Worm (Caenorhabditis elegans) whole organism, L2 larva: ENCODE measurements around the gene Y19D10B.8.
"Not testable (repeated sequence)": the region's sequence is repeated elsewhere in the genome, so short reads cannot be mapped to it uniquely, and the experiment has no call there.

ENCODE experiments used
- C34F6.9 ChIP-seq: fragments of 150-350 bp; optimal IDR thresholded peaks from 2 replicates; lab custom pipeline; 2014; ENCODE audit warnings: missing biosample characterization, missing genetic modification characterization
- R02D3.7 ChIP-seq: fragments of 150-350 bp; optimal IDR thresholded peaks from 2 replicates; lab custom pipeline; 2014; ENCODE audit warnings: missing biosample characterization, missing genetic modification characterization
- alr-1 ChIP-seq: fragments of 150-350 bp; optimal IDR thresholded peaks from 2 replicates; lab custom pipeline; 2014; ENCODE audit warnings: missing biosample characterization, missing genetic modification characterization
- aly-2 ChIP-seq: fragments of 150-350 bp; optimal IDR thresholded peaks from 2 replicates; lab custom pipeline; 2014; ENCODE audit warnings: missing biosample characterization, missing genetic modification characterization
- ama-1 ChIP-seq: fragments of 150-350 bp; optimal IDR thresholded peaks from 2 replicates; lab custom pipeline; 2018; ENCODE audit warnings: inconsistent platforms
- blmp-1 ChIP-seq: sonication (generic microtip); optimal IDR thresholded peaks from 2 replicates; lab custom pipeline; 2017; ENCODE audit warnings: missing genetic modification characterization, mild to moderate bottlenecking, missing compliant biosample characterization, antibody characterized with exemption, moderate library complexity; ENCODE audit not compliant: insufficient read depth
- ceh-16 ChIP-seq: fragments of 150-350 bp; optimal IDR thresholded peaks from 2 replicates; lab custom pipeline; 2014; ENCODE audit warnings: missing biosample characterization, missing genetic modification characterization
- ceh-82 ChIP-seq: fragments of 150-350 bp; optimal IDR thresholded peaks from 2 replicates; lab custom pipeline; 2014; ENCODE audit warnings: missing biosample characterization, missing genetic modification characterization
- crh-2 ChIP-seq: sonication (generic microtip); optimal IDR thresholded peaks from 2 replicates; lab custom pipeline; 2017; ENCODE audit warnings: missing biosample characterization, missing genetic modification characterization
- egl-27 ChIP-seq: sonication (generic microtip); optimal IDR thresholded peaks from 3 replicates; lab custom pipeline; 2017; ENCODE audit warnings: missing biosample characterization, missing genetic modification reagents, missing genetic modification characterization
- elt-3 ChIP-seq: sonication (generic microtip); optimal IDR thresholded peaks from 2 replicates; lab custom pipeline; 2017; ENCODE audit warnings: missing biosample characterization, missing genetic modification characterization
- fos-1 ChIP-seq: fragments of 150-350 bp; optimal IDR thresholded peaks from 2 replicates; lab custom pipeline; 2014; ENCODE audit warnings: missing biosample characterization, missing genetic modification characterization
- gmeb-1 ChIP-seq: fragments of 150-350 bp; optimal IDR thresholded peaks from 2 replicates; lab custom pipeline; 2014; ENCODE audit warnings: missing biosample characterization, missing genetic modification characterization
- lin-13 ChIP-seq: fragments of 150-350 bp; optimal IDR thresholded peaks from 2 replicates; lab custom pipeline; 2014; ENCODE audit warnings: missing biosample characterization, missing genetic modification reagents, missing genetic modification characterization
- lsy-2 ChIP-seq, 2 experiments: fragments of 150-350 bp in 1 of 2; sonication (generic microtip) in 1 of 2; optimal IDR thresholded peaks; 2 replicates each; lab custom pipeline; 2014 to 2017; ENCODE audit warnings: missing biosample characterization in 2 of 2, missing genetic modification characterization in 2 of 2
- mab-5 ChIP-seq: fragments of 150-350 bp; optimal IDR thresholded peaks from 2 replicates; lab custom pipeline; 2014; ENCODE audit warnings: missing biosample characterization, missing genetic modification characterization
- mbf-1 ChIP-seq: sonication (generic microtip); optimal IDR thresholded peaks from 2 replicates; lab custom pipeline; 2017; ENCODE audit warnings: missing biosample characterization, missing genetic modification characterization
- mdl-1 ChIP-seq, 2 experiments: fragments of 150-350 bp in 1 of 2; sonication (generic microtip) in 1 of 2; optimal IDR thresholded peaks; 2 replicates each; lab custom pipeline; 2017; ENCODE audit warnings: missing biosample characterization in 2 of 2, missing genetic modification characterization in 2 of 2
- nhr-10 ChIP-seq: sonication (generic microtip); optimal IDR thresholded peaks from 2 replicates; lab custom pipeline; 2017; ENCODE audit warnings: missing biosample characterization, missing genetic modification characterization
- nhr-11 ChIP-seq: fragments of 150-350 bp; optimal IDR thresholded peaks from 2 replicates; lab custom pipeline; 2014; ENCODE audit warnings: missing biosample characterization, missing genetic modification characterization
- nhr-12 ChIP-seq: fragments of 150-350 bp; optimal IDR thresholded peaks from 2 replicates; lab custom pipeline; 2014; ENCODE audit warnings: missing biosample characterization, missing genetic modification characterization
- nhr-129 ChIP-seq: fragments of 150-350 bp; optimal IDR thresholded peaks from 2 replicates; lab custom pipeline; 2014; ENCODE audit warnings: missing biosample characterization, missing genetic modification characterization
- nhr-21 ChIP-seq: fragments of 150-350 bp; optimal IDR thresholded peaks from 2 replicates; lab custom pipeline; 2014; ENCODE audit warnings: missing biosample characterization, missing genetic modification characterization
- nhr-25 ChIP-seq: fragments of 150-350 bp; sonication (generic microtip); optimal IDR thresholded peaks from 3 replicates; lab custom pipeline; 2014; ENCODE audit warnings: missing biosample characterization, missing genetic modification characterization
- nhr-6 ChIP-seq: fragments of 150-350 bp; optimal IDR thresholded peaks from 2 replicates; lab custom pipeline; 2014; ENCODE audit warnings: missing biosample characterization, missing genetic modification characterization
- peb-1 ChIP-seq: fragments of 150-350 bp; optimal IDR thresholded peaks from 2 replicates; lab custom pipeline; 2014; ENCODE audit warnings: missing biosample characterization, missing genetic modification characterization
- sem-4 ChIP-seq: fragments of 150-350 bp; optimal IDR thresholded peaks from 2 replicates; lab custom pipeline; 2014; ENCODE audit warnings: missing biosample characterization, missing genetic modification reagents, missing genetic modification characterization
- sma-3 ChIP-seq: sonication (generic microtip); optimal IDR thresholded peaks from 2 replicates; lab custom pipeline; 2016; ENCODE audit warnings: missing genetic modification reagents, missing genetic modification characterization, missing compliant biosample characterization
- sma-9 ChIP-seq, 2 experiments: fragments of 150-350 bp in 1 of 2; sonication (generic microtip) in 1 of 2; optimal IDR thresholded peaks; 2 replicates each; lab custom pipeline; 2014 to 2016; ENCODE audit warnings: missing genetic modification characterization in 2 of 2, mild to moderate bottlenecking in 1 of 2, missing biosample characterization in 1 of 2, missing compliant biosample characterization in 1 of 2, missing genetic modification reagents in 1 of 2, moderate library complexity in 1 of 2
- snpc-4 ChIP-seq: fragments of 150-350 bp; optimal IDR thresholded peaks from 2 replicates; lab custom pipeline; 2014; ENCODE audit warnings: missing biosample characterization, missing genetic modification characterization
- unc-39 ChIP-seq: fragments of 150-350 bp; optimal IDR thresholded peaks from 2 replicates; lab custom pipeline; 2014; ENCODE audit warnings: missing biosample characterization, missing genetic modification characterization
- unc-55 ChIP-seq: fragments of 150-350 bp; sonication (generic microtip); optimal IDR thresholded peaks from 3 replicates; lab custom pipeline; 2014; ENCODE audit warnings: missing biosample characterization, missing genetic modification reagents, missing genetic modification characterization
- unc-62 ChIP-seq: fragments of 150-350 bp; optimal IDR thresholded peaks from 2 replicates; lab custom pipeline; 2014; ENCODE audit warnings: missing biosample characterization, missing genetic modification reagents, missing genetic modification characterization
- zag-1 ChIP-seq: fragments of 150-350 bp; optimal IDR thresholded peaks from 2 replicates; lab custom pipeline; 2014; ENCODE audit warnings: missing biosample characterization, missing genetic modification characterization
- ztf-1 ChIP-seq: fragments of 200-800 bp; sonication (Bioruptor generic); conservative IDR thresholded peaks from 2 replicates; pipeline ENCODE4 v1.3.6; 2022; ENCODE audit warnings: missing genetic modification characterization, missing compliant biosample characterization
- ztf-4 ChIP-seq: fragments of 150-350 bp; optimal IDR thresholded peaks from 2 replicates; lab custom pipeline; 2014; ENCODE audit warnings: missing biosample characterization, missing genetic modification characterization

Y19D10B.8 gene

DNA sequence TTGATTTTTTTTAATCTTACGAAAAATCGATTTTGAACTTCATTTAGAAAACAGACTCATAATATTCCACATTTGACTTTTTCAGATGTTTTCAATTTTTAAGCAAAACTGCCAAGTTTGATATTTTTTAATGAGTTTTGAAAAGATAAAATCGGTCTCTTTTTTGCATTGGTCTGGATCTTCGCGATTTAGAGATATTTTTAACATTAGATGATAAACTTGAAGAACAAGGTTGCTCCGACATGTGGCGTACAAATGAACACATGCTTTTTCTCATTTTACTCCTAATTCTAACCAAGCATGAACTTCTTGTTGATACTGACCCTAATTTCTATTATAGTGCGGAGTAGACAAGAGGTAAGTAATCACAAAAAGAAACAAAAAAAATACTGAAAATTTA, 30.8 kb upstream of the Y19D10B.8 start, which contains the start of gene irld-32:
TSS of gene irld-32 (plus strand) at position 301 of the 400 bp plus-strand sequence.
- TF ChIP-seq unc-62; nhr-25 (tag; lab: Kevin White, UChicago); aly-2 (tag; lab: Kevin White, UChicago): not testable (repeated sequence)
- TF ChIP-seq, all 48 proteins: peak for 0; not testable (repeated sequence) for 48

DNA sequence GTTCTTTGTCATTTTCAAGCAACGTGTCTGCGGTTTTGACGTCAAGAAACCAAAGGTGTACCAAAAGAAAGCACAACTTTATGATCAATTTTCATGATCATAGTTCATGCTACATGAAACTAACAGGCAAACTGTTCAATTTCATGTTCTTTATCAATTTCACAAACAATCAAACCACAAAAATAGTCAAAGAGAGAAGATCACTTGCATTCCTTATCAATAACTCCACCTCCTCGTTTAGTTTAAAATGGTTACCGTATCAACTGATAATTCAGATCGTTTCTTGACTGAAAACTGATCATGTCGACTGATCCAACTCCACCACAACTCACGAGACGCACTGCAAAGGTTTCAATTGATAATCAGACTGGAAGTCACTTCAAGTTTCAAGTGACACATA, 29.3 kb upstream of the Y19D10B.8 start, which contains the start of gene pud-1.1:
TSS of gene pud-1.1 (plus strand) at position 301 of the 400 bp plus-strand sequence.
- not testable (repeated sequence) for TF ChIP-seq unc-62; aly-2 (tag; lab: Kevin White, UChicago); unc-55 (GFP tag; lab: Kevin White, UChicago)
- TF ChIP-seq, all 48 proteins: peak for 0; not testable (repeated sequence) for 48

DNA sequence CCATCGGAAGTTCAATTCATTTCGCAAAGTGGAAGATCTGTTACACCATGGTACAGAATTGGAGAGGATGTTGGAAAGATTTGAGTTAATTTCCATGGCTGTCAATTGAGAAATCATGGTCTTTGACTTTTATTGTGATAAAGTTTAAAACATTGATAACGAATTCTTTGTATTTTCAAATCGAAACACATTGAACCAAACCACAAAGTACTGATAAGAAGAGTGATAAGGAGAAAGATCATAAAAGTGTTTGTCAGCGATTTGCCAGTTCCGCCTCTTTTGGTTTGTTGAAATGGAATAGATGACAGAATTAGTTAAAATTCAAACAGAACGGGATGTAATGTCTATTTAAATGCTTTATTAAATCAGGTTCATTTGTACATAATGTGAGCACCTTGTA, 26.3 kb upstream of the Y19D10B.8 start:
- TF ChIP-seq crh-2 (peak; percentile 14), lsy-2 (tag; optimal IDR thresholded peaks at IDR 0.05; lab: Kevin White, UChicago) (no peak), gmeb-1 (tag; lab: Kevin White, UChicago) (peak; percentile 34), nhr-6 (tag; lab: Kevin White, UChicago) (no peak), zag-1 (tag; lab: Kevin White, UChicago) (no peak), fos-1 (tag; lab: Kevin White, UChicago) (peak; percentile 75), mdl-1 (tag; optimal IDR thresholded peaks at IDR 0.05; lab: Kevin White, UChicago) (no peak), nhr-25 (tag; lab: Kevin White, UChicago) (no peak), peb-1 (no peak), unc-39 (no peak), C34F6.9 (tag; lab: Kevin White, UChicago) (no peak), ztf-4 (tag; lab: Kevin White, UChicago) (no peak), aly-2 (tag; lab: Kevin White, UChicago) (no peak), ama-1 (lab: Kevin White, UChicago) (no peak), lin-13 (GFP tag; lab: Kevin White, UChicago) (no peak), sma-3 (GFP tag; lab: Kevin White, UChicago) (no peak), ceh-16 (no peak), sma-9 (GFP tag; optimal IDR thresholded peaks at IDR 0.05; lab: Kevin White, UChicago) (peak; percentile 80), sma-9 (tag; optimal IDR thresholded peaks at IDR 0.05; lab: Kevin White, UChicago) (no peak)
- TF ChIP-seq, all 48 proteins: peak for 4

- TF ChIP-seq sem-4 (no peak), mab-5 (tag; lab: Kevin White, UChicago) (no peak), alr-1 (tag; lab: Kevin White, UChicago) (no peak), ztf-4 (tag; lab: Kevin White, UChicago) (no peak), sma-9 (GFP tag; optimal IDR thresholded peaks at IDR 0.05; lab: Kevin White, UChicago) (no peak), sma-9 (tag; optimal IDR thresholded peaks at IDR 0.05; lab: Kevin White, UChicago) (no peak), crh-2 (no peak), fos-1 (tag; lab: Kevin White, UChicago) (no peak), egl-27 (tag; lab: Kevin White, UChicago) (no peak), nhr-11 (no peak), gmeb-1 (tag; lab: Kevin White, UChicago) (no peak), nhr-10 (tag; lab: Kevin White, UChicago) (no peak), elt-3 (tag; lab: Kevin White, UChicago) (no peak), lin-13 (GFP tag; lab: Kevin White, UChicago) (no peak), mdl-1 (tag; optimal IDR thresholded peaks at IDR 0.05; lab: Kevin White, UChicago) (no peak), mbf-1 (tag; lab: Kevin White, UChicago) (no peak), C34F6.9 (tag; lab: Kevin White, UChicago) (no peak), nhr-21 (tag; lab: Kevin White, UChicago) (no peak), nhr-129 (tag; lab: Kevin White, UChicago) (no peak), blmp-1 (no peak), ztf-1 (GFP tag; lab: Robert Waterston, UW) (no peak)
Observed at ce11 chrV:2326378-2326777, 25.6 kb upstream of the Y19D10B.8 start, which contains the start of gene pud-4. Gene pud-4, plus strand, starts transcription at chrV:2326678.

DNA sequence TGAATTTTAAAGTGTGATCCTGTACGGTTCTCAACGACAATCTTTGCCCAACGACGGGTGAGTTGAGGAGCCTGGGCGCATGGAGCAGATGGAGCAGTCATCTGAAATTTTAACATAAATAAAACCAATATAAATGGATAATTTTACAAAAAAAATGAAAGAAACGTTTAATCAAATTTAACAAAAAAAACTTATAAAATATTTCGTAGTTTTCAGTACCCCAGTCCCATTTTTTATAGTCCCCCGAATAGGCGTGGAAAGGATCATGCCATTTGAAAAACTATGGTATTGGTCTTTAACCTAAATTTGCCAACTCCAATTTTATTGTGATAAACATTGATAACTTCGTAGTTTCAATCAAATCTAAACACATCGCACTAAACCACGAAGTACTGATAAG, 24.2 kb upstream of the Y19D10B.8 start, which contains the start of gene pud-3:
TSS of gene pud-3 (minus strand) at position 101 of the 400 bp plus-strand sequence.
- TF ChIP-seq gmeb-1 (tag; lab: Kevin White, UChicago), result no peak
- no peak for TF ChIP-seq nhr-10 (tag; lab: Kevin White, UChicago)
- TF ChIP-seq R02D3.7, result no peak
- no peak for TF ChIP-seq nhr-12 (tag; lab: Kevin White, UChicago)
- no peak for TF ChIP-seq snpc-4 (tag; lab: Kevin White, UChicago)
- TF ChIP-seq nhr-25 (tag; lab: Kevin White, UChicago), result no peak
- no peak for TF ChIP-seq ceh-16
- no peak for TF ChIP-seq nhr-11
- no peak for TF ChIP-seq nhr-21 (tag; lab: Kevin White, UChicago)
- no peak for TF ChIP-seq ztf-1 (GFP tag; lab: Robert Waterston, UW)
- no peak for TF ChIP-seq ceh-82 (tag; lab: Kevin White, UChicago)
- TF ChIP-seq aly-2 (tag; lab: Kevin White, UChicago), result no peak
- no peak for TF ChIP-seq sma-9 (GFP tag; optimal IDR thresholded peaks at IDR 0.05; lab: Kevin White, UChicago)
- TF ChIP-seq sma-9 (tag; optimal IDR thresholded peaks at IDR 0.05; lab: Kevin White, UChicago), result no peak
- TF ChIP-seq nhr-129 (tag; lab: Kevin White, UChicago), result no peak
- TF ChIP-seq lsy-2 (tag; optimal IDR thresholded peaks at IDR 0.05; lab: Kevin White, UChicago), result no peak
- TF ChIP-seq C34F6.9 (tag; lab: Kevin White, UChicago), result no peak
- no peak for TF ChIP-seq ama-1 (lab: Kevin White, UChicago)
- no peak for TF ChIP-seq unc-55 (GFP tag; lab: Kevin White, UChicago)
